Worm (Caenorhabditis elegans) whole organism, L4/young adult: Measurements from ENCODE around the gene asah-2.
A peak's percentile ranks its signal among the peaks of the same experiment; 100 is the strongest.

Source experiments
- W03F9.2 ChIP-seq: fragments of 150-350 bp; optimal IDR thresholded peaks from 2 replicates; lab custom pipeline; 2014; ENCODE audit warnings: missing biosample characterization, missing genetic modification characterization
- dao-5 ChIP-seq: sonication (generic microtip); optimal IDR thresholded peaks from 2 replicates; lab custom pipeline; 2016; ENCODE audit warnings: missing genotype, missing genetic modification characterization, moderate library complexity, missing compliant biosample characterization
- him-1 ChIP-seq: sonication (generic microtip); optimal IDR thresholded peaks from 2 replicates; lab custom pipeline; 2016; ENCODE audit warnings: missing genotype, missing genetic modification reagents, missing genetic modification characterization, missing compliant biosample characterization

Gene asah-2

ce11 chrII:10139177-10139640 is at the start of gene asah-2:
Gene asah-2 (plus strand): TSS chrII:10139590.
- TF ChIP-seq W03F9.2 (tag; lab: Kevin White, UChicago): no peak
- TF ChIP-seq dao-5 (tag; lab: Kevin White, UChicago): no peak
- TF ChIP-seq him-1 (tag; lab: Kevin White, UChicago): no peak

DNA sequence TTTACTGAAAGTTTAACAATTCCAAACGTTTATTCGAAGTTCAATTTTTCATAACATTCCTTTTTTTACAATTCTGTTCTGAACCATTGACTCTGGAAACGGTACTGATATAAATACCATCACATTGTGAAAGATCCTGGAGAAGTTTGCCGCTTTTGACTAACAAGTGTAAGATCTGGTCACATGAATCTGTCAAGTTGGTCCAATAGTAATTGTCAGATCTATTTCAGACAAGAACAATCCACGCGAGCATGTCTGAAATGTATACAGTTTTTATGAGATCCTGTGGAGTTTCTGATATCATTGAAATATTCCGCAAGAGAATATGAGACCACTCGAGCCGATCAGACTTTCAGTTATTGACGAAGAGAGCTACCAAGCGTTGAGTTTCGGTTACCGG is 46.3 kb upstream of the asah-2 start:
- TF ChIP-seq him-1 (tag; lab: Kevin White, UChicago) (no peak), W03F9.2 (tag; lab: Kevin White, UChicago) (no peak), dao-5 (tag; lab: Kevin White, UChicago) (no peak)

DNA sequence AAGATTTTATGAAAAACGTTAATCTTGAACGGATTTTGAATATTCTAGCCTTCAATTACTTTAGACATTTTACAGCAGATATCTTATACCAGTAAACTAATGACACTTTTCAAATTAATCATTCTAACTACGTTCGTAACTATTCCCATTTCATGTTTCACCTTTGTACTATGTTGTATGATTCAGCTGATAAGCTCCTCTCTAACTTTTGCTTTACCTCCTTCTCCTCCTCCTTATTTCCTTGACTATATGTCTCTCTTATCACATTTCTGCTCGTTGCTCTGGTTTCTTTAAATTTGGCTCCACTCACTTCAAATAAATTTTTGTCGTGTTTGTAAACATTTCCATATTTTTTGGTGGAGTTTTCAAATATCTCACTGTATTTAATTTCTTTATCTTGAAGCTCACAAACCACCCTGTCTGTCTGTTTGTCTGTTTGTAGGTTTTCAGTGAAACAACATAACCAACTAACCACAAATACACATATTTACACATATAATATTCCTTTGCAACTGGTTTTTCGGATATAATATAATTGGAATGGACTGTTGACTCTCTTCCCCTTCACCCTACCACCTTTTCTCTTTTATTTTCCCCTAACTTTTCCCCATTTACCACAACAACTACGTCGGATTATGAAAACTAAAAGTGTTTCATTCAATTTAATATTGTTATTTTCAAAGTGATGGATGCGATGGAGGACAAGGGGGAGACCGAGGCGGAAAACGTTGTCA is 45.0 kb upstream of the asah-2 start, which contains the start of gene lact-2:
lact-2 (plus strand) TSS at position 684 of the 734 bp plus-strand sequence.
- no peak for TF ChIP-seq W03F9.2 (tag; lab: Kevin White, UChicago)
- TF ChIP-seq him-1 (tag; lab: Kevin White, UChicago): no peak
- no peak for TF ChIP-seq dao-5 (tag; lab: Kevin White, UChicago)

ce11 chrII:10095224-10095623 is 44.2 kb upstream of the asah-2 start:
- TF ChIP-seq him-1 (tag; lab: Kevin White, UChicago): no peak
- TF ChIP-seq W03F9.2 (tag; lab: Kevin White, UChicago): no peak
- TF ChIP-seq dao-5 (tag; lab: Kevin White, UChicago): no peak

ce11 chrII:10098428-10098827 is 41.0 kb upstream of the asah-2 start:
- TF ChIP-seq dao-5 (tag; lab: Kevin White, UChicago) (no peak), W03F9.2 (tag; lab: Kevin White, UChicago) (no peak)

ce11 chrII:10099072-10099471 is 40.3 kb upstream of the asah-2 start:
- TF ChIP-seq W03F9.2 (tag; lab: Kevin White, UChicago) (no peak), him-1 (tag; lab: Kevin White, UChicago) (no peak), dao-5 (tag; lab: Kevin White, UChicago) (no peak)

ce11 chrII:10099804-10100360 is 39.5 kb upstream of the asah-2 start, which contains the start of the genes pas-7 and puf-12:
Gene pas-7 (minus strand): TSS chrII:10099854.
Gene puf-12 (plus strand): TSS chrII:10100310.
- TF ChIP-seq dao-5 (tag; lab: Kevin White, UChicago): no peak
- peak; percentile 77 for TF ChIP-seq W03F9.2 (tag; lab: Kevin White, UChicago)
- TF ChIP-seq him-1 (tag; lab: Kevin White, UChicago): no peak

ce11 chrII:10103212-10103611 is 36.2 kb upstream of the asah-2 start:
- TF ChIP-seq W03F9.2 (tag; lab: Kevin White, UChicago) (no peak), him-1 (tag; lab: Kevin White, UChicago) (no peak), dao-5 (tag; lab: Kevin White, UChicago) (no peak)

ce11 chrII:10105604-10106003 is 33.8 kb upstream of the asah-2 start, which contains the start of gene ZK945.4:
Gene ZK945.4 (minus strand): TSS chrII:10105704.
- TF ChIP-seq W03F9.2 (tag; lab: Kevin White, UChicago): no peak
- TF ChIP-seq him-1 (tag; lab: Kevin White, UChicago): no peak
- no peak for TF ChIP-seq dao-5 (tag; lab: Kevin White, UChicago)

- TF ChIP-seq him-1 (tag; lab: Kevin White, UChicago): no peak
- TF ChIP-seq W03F9.2 (tag; lab: Kevin White, UChicago): no peak
- no peak for TF ChIP-seq dao-5 (tag; lab: Kevin White, UChicago)
Observed at ce11 chrII:10106870-10107269, 32.5 kb upstream of the asah-2 start, which contains the start of gene ZK945.6. Gene ZK945.6 (minus strand): TSS chrII:10106970.

DNA sequence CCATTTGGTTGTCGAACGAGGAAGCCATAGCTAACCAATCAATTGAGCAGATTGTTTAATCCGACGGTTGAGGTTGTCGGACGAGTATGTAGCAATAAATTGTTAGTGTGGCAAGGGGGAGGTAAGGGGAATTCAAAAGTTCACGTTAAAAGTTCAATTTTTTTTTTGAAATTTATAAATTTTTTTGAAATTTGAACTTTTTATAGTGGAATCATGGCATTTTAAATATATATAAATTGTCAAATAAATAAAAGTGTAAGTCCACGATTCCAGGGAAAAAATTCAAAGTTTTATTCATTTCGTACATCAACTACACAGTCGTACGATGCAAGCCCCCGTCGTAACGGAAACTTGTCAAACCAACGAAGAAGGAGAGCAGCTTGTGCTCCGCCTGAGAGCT is 31.0 kb upstream of the asah-2 start, which contains the start of the genes ZK945.7 and ZK945.8:
ZK945.7 (minus strand) TSS at position 101 of the 400 bp plus-strand sequence.
ZK945.8 (plus strand) TSS at position 275 of the 400 bp plus-strand sequence.
- TF ChIP-seq W03F9.2 (tag; lab: Kevin White, UChicago): no peak
- no peak for TF ChIP-seq him-1 (tag; lab: Kevin White, UChicago)
- TF ChIP-seq dao-5 (tag; lab: Kevin White, UChicago): no peak

ce11 chrII:10116690-10117089 is 22.7 kb upstream of the asah-2 start:
- TF ChIP-seq him-1 (tag; lab: Kevin White, UChicago): no peak
- TF ChIP-seq dao-5 (tag; lab: Kevin White, UChicago): no peak
- TF ChIP-seq W03F9.2 (tag; lab: Kevin White, UChicago): no peak

- TF ChIP-seq him-1 (tag; lab: Kevin White, UChicago): no peak
- no peak for TF ChIP-seq W03F9.2 (tag; lab: Kevin White, UChicago)
- no peak for TF ChIP-seq dao-5 (tag; lab: Kevin White, UChicago)
Observed at ce11 chrII:10121725-10122124, 17.7 kb upstream of the asah-2 start, which contains the start of gene lov-1. Gene lov-1 (minus strand): TSS chrII:10121825.
